Fruit fly (Drosophila melanogaster) whole organism, embryonic: ENCODE measurements around the gene Xport-B.

ENCODE experiments used
- Dbx ChIP-seq: fragments of 200-800 bp; sonication (Bioruptor generic); IDR thresholded peaks from 3 replicates; pipeline ENCODE4 v1.3.6; 2022; ENCODE audit warnings: missing biosample characterization, missing genetic modification characterization
- MBD-R2 ChIP-seq: fragments of 200-800 bp; sonication (Bioruptor generic); IDR thresholded peaks from 2 replicates; pipeline ENCODE4 v1.3.6; 2022; ENCODE audit warnings: missing biosample characterization, missing genetic modification characterization
- fd102C ChIP-seq: fragments of 200-800 bp; sonication (Bioruptor generic); optimal IDR thresholded peaks from 2 replicates; lab custom pipeline; 2018; ENCODE audit warnings: missing biosample characterization, mild to moderate bottlenecking, missing genetic modification characterization, moderate library complexity
- usp ChIP-seq: fragments of >200 bp; optimal IDR thresholded peaks from 2 replicates; lab custom pipeline; 2017; ENCODE audit warnings: missing biosample characterization, missing genetic modification characterization
- wek ChIP-seq: fragments of 200-800 bp; sonication (Bioruptor generic); optimal IDR thresholded peaks from 3 replicates; lab custom pipeline; 2018; ENCODE audit warnings: missing biosample characterization, mild to moderate bottlenecking, missing genetic modification characterization, moderate library complexity

dm6 chr3R:19911030-19911429 is 4.2 kb downstream of the Xport-B start:
- TF ChIP-seq fd102C (GFP tag; lab: Kevin White, UChicago) (no peak), Dbx (GFP tag; lab: Robert Waterston, UW) (no peak), MBD-R2 (GFP tag; lab: Robert Waterston, UW) (no peak), wek (GFP tag; lab: Kevin White, UChicago) (no peak), usp (no peak)
